Worm (Caenorhabditis elegans): Measurements from ENCODE around the gene C33C12.4.

ce11 chrII:2150485-2150985 is 15.7 kb downstream of the C33C12.4 start, which contains the start of the genes C40A11.7 and C40A11.8:
- TF ChIP-seq skn-1 (tag; optimal IDR thresholded peaks at IDR 0.05): no peak
- no peak for TF ChIP-seq fos-1 (tag; optimal IDR thresholded peaks at IDR 0.05)
- no peak for TF ChIP-seq ztf-11 (tag; optimal IDR thresholded peaks at IDR 0.05)
- no peak for TF ChIP-seq unc-62 (GFP tag; optimal IDR thresholded peaks at IDR 0.05)
- no peak for TF ChIP-seq nhr-237 (tag; optimal IDR thresholded peaks at IDR 0.05)
- TF ChIP-seq mdl-1 (tag; optimal IDR thresholded peaks at IDR 0.05): no peak
- no peak for TF ChIP-seq egl-27 (tag; optimal IDR thresholded peaks at IDR 0.05)
